Fruit fly (Drosophila melanogaster): Measurements from ENCODE around the gene CG8813.

Gene CG8813

DNA sequence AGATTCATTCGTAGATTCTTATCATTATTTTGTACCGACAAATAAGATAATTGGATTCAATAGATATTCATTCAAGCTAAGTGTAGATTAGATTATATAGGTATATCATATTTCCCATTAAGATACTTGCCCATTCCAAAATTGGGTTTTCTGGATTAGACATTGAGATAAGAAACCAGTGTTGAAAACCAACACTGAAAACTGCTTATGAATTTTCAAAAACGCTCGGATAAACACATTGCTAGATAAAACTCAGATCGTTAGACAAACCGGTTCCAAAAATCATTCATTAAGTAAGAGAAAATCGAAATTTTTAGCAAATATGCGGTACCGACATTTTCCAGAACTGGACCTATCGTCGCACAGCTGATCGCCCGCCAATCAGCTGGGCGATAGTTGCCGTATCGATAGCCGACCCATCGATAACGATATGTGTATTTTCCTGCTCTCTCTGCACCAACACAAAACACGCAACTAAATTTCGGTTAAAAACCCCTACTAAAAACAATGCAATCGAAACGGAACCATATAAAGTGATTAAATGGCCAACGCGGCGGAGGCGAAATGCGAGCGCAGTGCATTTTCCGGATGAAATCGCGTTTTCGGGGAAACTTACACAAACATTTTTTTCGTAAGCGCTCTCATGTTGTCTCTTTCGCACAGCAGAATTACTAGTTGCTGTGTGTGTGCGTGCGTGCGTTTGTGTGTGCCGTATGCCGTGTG lies 16.2 kb downstream of the CG8813 start, which contains the start of the genes NTPase and lilli (continued):
- TF ChIP-seq pfk (GFP tag; optimal IDR thresholded peaks at IDR 0.05) = no peak
- TF ChIP-seq sd (tag; optimal IDR thresholded peaks at IDR 0.05) = peak; percentile 39
- peak; percentile 56 for TF ChIP-seq ssp (GFP tag; IDR thresholded peaks at IDR 0.05)
- peak; percentile 12 for TF ChIP-seq PHDP (tag; optimal IDR thresholded peaks at IDR 0.05)
- no peak; the same call in 1 of the 2 replicates for TF ChIP-seq gsb (GFP tag; IDR thresholded peaks at IDR 0.05)
- peak; percentile 85 for TF ChIP-seq CG33213 (GFP tag; optimal IDR thresholded peaks at IDR 0.05)
- TF ChIP-seq E2f2 (GFP tag; IDR thresholded peaks at IDR 0.05) = no peak; the same call in none of the 2 replicates
- TF ChIP-seq usp (GFP tag; optimal IDR thresholded peaks at IDR 0.05) = no peak
- peak; percentile 64 for TF ChIP-seq az2 (GFP tag; optimal IDR thresholded peaks at IDR 0.05)
- TF ChIP-seq CG4282 (GFP tag; optimal IDR thresholded peaks at IDR 0.05) = no peak
- peak; percentile 61 for TF ChIP-seq CG3163 (GFP tag; optimal IDR thresholded peaks at IDR 0.05)
- no peak for TF ChIP-seq CG3281 (GFP tag; optimal IDR thresholded peaks at IDR 0.05)
- no peak for TF ChIP-seq kah (GFP tag; optimal IDR thresholded peaks at IDR 0.05)
- TF ChIP-seq CG7786 (GFP tag; optimal IDR thresholded peaks at IDR 0.05) = peak; percentile 74
- TF ChIP-seq ap (GFP tag; IDR thresholded peaks at IDR 0.05) = peak; percentile 31; the same call in 1 of the 2 replicates
- no peak for TF ChIP-seq CG14050 (GFP tag; IDR thresholded peaks at IDR 0.05)
- TF ChIP-seq Side (GFP tag; optimal IDR thresholded peaks at IDR 0.05) = peak; percentile 80
- peak; percentile 55 for TF ChIP-seq maf-S (GFP tag; optimal IDR thresholded peaks at IDR 0.05)
- no peak for TF ChIP-seq CG10979 (tag; optimal IDR thresholded peaks at IDR 0.05)
- no peak for TF ChIP-seq CG2678 (tag; optimal IDR thresholded peaks at IDR 0.05)
- TF ChIP-seq Lhr (GFP tag; optimal IDR thresholded peaks at IDR 0.05) = peak; percentile 24
- TF ChIP-seq Doc2 (GFP tag; IDR thresholded peaks at IDR 0.05) = no peak
- no peak for TF ChIP-seq CG10274 (GFP tag; optimal IDR thresholded peaks at IDR 0.05)
- TF ChIP-seq Chrac-16 (GFP tag; optimal IDR thresholded peaks at IDR 0.05) = peak; percentile 66
- TF ChIP-seq CG2199 (GFP tag; IDR thresholded peaks at IDR 0.05) = peak; percentile 20; the same call in 1 of the 3 replicates
- TF ChIP-seq pum (GFP tag; optimal IDR thresholded peaks at IDR 0.05) = peak; percentile 55
- peak; percentile 64 for TF ChIP-seq p53 (GFP tag; optimal IDR thresholded peaks at IDR 0.05)
- peak; percentile 38; the same call in 1 of the 3 replicates for TF ChIP-seq CG11695 (GFP tag; IDR thresholded peaks at IDR 0.05)
- TF ChIP-seq NC2β (GFP tag; optimal IDR thresholded peaks at IDR 0.05) = peak; percentile 51
- TF ChIP-seq zf30C (GFP tag; optimal IDR thresholded peaks at IDR 0.05) = no peak
- no peak for TF ChIP-seq CG18619 (GFP tag; optimal IDR thresholded peaks at IDR 0.05)
- TF ChIP-seq CG12299 (tag; optimal IDR thresholded peaks at IDR 0.05) = no peak
- TF ChIP-seq Dip2 (GFP tag; IDR thresholded peaks at IDR 0.05) = no peak
- TF ChIP-seq Pdp1 (GFP tag; optimal IDR thresholded peaks at IDR 0.05) = peak; percentile 84
- TF ChIP-seq CG11696 (GFP tag; IDR thresholded peaks at IDR 0.05) = peak; percentile 51; the same call in 1 of the 2 replicates
- TF ChIP-seq pzg (GFP tag; optimal IDR thresholded peaks at IDR 0.05) = peak; percentile 81
- TF ChIP-seq Sin3A (optimal IDR thresholded peaks at IDR 0.05) = peak; percentile 92
- no peak for TF ChIP-seq caup (GFP tag; optimal IDR thresholded peaks at IDR 0.05; ENCODE audit: severe bottlenecking)
- peak; percentile 12; the same call in 1 of the 2 replicates for TF ChIP-seq NFAT (GFP tag; IDR thresholded peaks at IDR 0.05)
- peak; percentile 32 for TF ChIP-seq Hmr (GFP tag; optimal IDR thresholded peaks at IDR 0.05)
- TF ChIP-seq CG8924 (tag; optimal IDR thresholded peaks at IDR 0.05) = no peak
- TF ChIP-seq gcm2 (GFP tag; optimal IDR thresholded peaks at IDR 0.05) = peak; percentile 7
- peak; percentile 37 for TF ChIP-seq CG18476 (GFP tag; optimal IDR thresholded peaks at IDR 0.05)
- peak; percentile 64 for TF ChIP-seq pb (GFP tag; optimal IDR thresholded peaks at IDR 0.05)
- TF ChIP-seq Doc3 (GFP tag; IDR thresholded peaks at IDR 0.05; ENCODE audit: partially characterized antibody) = peak; percentile 90
- TF ChIP-seq HLHmδ (GFP tag; optimal IDR thresholded peaks at IDR 0.05) = no peak
- TF ChIP-seq CG9817 (tag; optimal IDR thresholded peaks at IDR 0.05) = no peak
- peak; percentile 99 for TF ChIP-seq CG8290 (GFP tag; optimal IDR thresholded peaks at IDR 0.05)
- peak; percentile 96 to 100 for TF ChIP-seq CG8290 (tag; optimal IDR thresholded peaks at IDR 0.05)
- no peak for TF ChIP-seq CG2202 (tag; optimal IDR thresholded peaks at IDR 0.05)
